Worm (Caenorhabditis elegans): ENCODE measurements around the gene T25D1.2.

Gene T25D1.2

ce11 chrX:16566358-16566757 is 51.0 kb downstream of the T25D1.2 start:
- no peak for TF ChIP-seq hif-1 (tag; optimal IDR thresholded peaks at IDR 0.05)
- TF ChIP-seq nhr-28 (tag; optimal IDR thresholded peaks at IDR 0.05): no peak
- no peak for TF ChIP-seq zag-1 (tag; optimal IDR thresholded peaks at IDR 0.05)
- TF ChIP-seq snpc-4 (tag; optimal IDR thresholded peaks at IDR 0.05): peak; percentile 73
- TF ChIP-seq jun-1 (tag; optimal IDR thresholded peaks at IDR 0.05): no peak
- TF ChIP-seq lin-39 (tag; optimal IDR thresholded peaks at IDR 0.05): no peak
- no peak for TF ChIP-seq lin-15B (tag; optimal IDR thresholded peaks at IDR 0.05)
